Worm (Caenorhabditis elegans) whole organism, young adult: ENCODE measurements around the gene gpa-17.

Experiments used
- B0336.3 ChIP-seq: fragments of 200-800 bp; sonication (Bioruptor generic); IDR thresholded peaks from 2 replicates; pipeline ENCODE4 v1.3.6; 2022; ENCODE audit warnings: missing genetic modification characterization, missing compliant biosample characterization
- C17E4.6 ChIP-seq: fragments of 200-800 bp; sonication (Bioruptor generic); IDR thresholded peaks from 2 replicates; pipeline ENCODE4 v1.3.6; 2022; ENCODE audit warnings: missing genetic modification reagents, missing genetic modification characterization, missing compliant biosample characterization
- D2030.7 ChIP-seq: fragments of 200-800 bp; sonication (Bioruptor generic); IDR thresholded peaks from 2 replicates; pipeline ENCODE4 v1.3.6; 2022; ENCODE audit warnings: missing genetic modification reagents, missing genetic modification characterization, missing compliant biosample characterization
- F33H1.4 ChIP-seq: fragments of 200-800 bp; sonication (Bioruptor generic); IDR thresholded peaks from 2 replicates; pipeline ENCODE4 v1.3.6; 2022; ENCODE audit warnings: missing genetic modification reagents, missing genetic modification characterization, missing compliant biosample characterization
- F39B2.1 ChIP-seq: fragments of 200-800 bp; sonication (Bioruptor generic); IDR thresholded peaks from 2 replicates; pipeline ENCODE4 v1.3.6; 2022; ENCODE audit warnings: missing genetic modification reagents, missing genetic modification characterization, missing compliant biosample characterization
- F49E8.2 ChIP-seq: sonication (generic microtip); optimal IDR thresholded peaks from 3 replicates; lab custom pipeline; 2017; ENCODE audit warnings: missing genetic modification characterization, mild to moderate bottlenecking, missing compliant biosample characterization, antibody characterized with exemption, moderate library complexity; ENCODE audit not compliant: insufficient read depth
- F52B5.7 ChIP-seq: sonication (generic microtip); optimal IDR thresholded peaks from 2 replicates; lab custom pipeline; 2016; ENCODE audit warnings: mild to moderate bottlenecking, missing genetic modification characterization, missing compliant biosample characterization
- F57C9.4 ChIP-seq: sonication (generic microtip); optimal IDR thresholded peaks from 2 replicates; lab custom pipeline; 2017; ENCODE audit warnings: mild to moderate bottlenecking, missing genetic modification characterization, missing compliant biosample characterization
- T26A5.8 ChIP-seq: sonication (generic microtip); optimal IDR thresholded peaks from 2 replicates; lab custom pipeline; 2016; ENCODE audit warnings: missing genetic modification characterization, missing compliant biosample characterization
- athp-1 ChIP-seq: sonication (generic microtip); optimal IDR thresholded peaks from 2 replicates; lab custom pipeline; 2017; ENCODE audit warnings: mild to moderate bottlenecking, missing genetic modification characterization, missing compliant biosample characterization
- attf-5 ChIP-seq: fragments of 200-800 bp; sonication (Bioruptor generic); optimal IDR thresholded peaks from 2 replicates; lab custom pipeline; 2018; ENCODE audit warnings: mild to moderate bottlenecking, missing genetic modification characterization, missing compliant biosample characterization
- attf-6 ChIP-seq: fragments of 200-800 bp; sonication (Bioruptor generic); IDR thresholded peaks from 2 replicates; pipeline ENCODE4 v1.3.6; 2022; ENCODE audit warnings: missing genetic modification reagents, missing genetic modification characterization, missing compliant biosample characterization
- bed-2 ChIP-seq: fragments of 200-800 bp; sonication (Bioruptor generic); IDR thresholded peaks from 2 replicates; pipeline ENCODE4 v1.3.6; 2022; ENCODE audit warnings: missing genetic modification reagents, missing genetic modification characterization, missing compliant biosample characterization
- ceh-91 ChIP-seq: fragments of 200-800 bp; sonication (Bioruptor generic); IDR thresholded peaks from 2 replicates; pipeline ENCODE4 v1.3.6; 2022; ENCODE audit warnings: missing genetic modification reagents, missing genetic modification characterization, missing compliant biosample characterization
- die-1 ChIP-seq: sonication (generic microtip); optimal IDR thresholded peaks from 2 replicates; lab custom pipeline; 2016; ENCODE audit warnings: missing genotype, mild to moderate bottlenecking, missing genetic modification characterization, missing compliant biosample characterization
- efl-1 ChIP-seq: fragments of 150-350 bp; optimal IDR thresholded peaks from 2 replicates; lab custom pipeline; 2014; ENCODE audit warnings: missing biosample characterization, missing genetic modification reagents, missing genetic modification characterization
- egl-44 ChIP-seq: fragments of 200-800 bp; sonication (Bioruptor generic); IDR thresholded peaks from 2 replicates; pipeline ENCODE4 v1.3.6; 2022; ENCODE audit warnings: missing genetic modification reagents, missing genetic modification characterization, missing compliant biosample characterization
- hmg-20 ChIP-seq: fragments of 200-800 bp; sonication (Bioruptor generic); IDR thresholded peaks from 2 replicates; pipeline ENCODE4 v1.3.6; 2022; ENCODE audit warnings: missing genetic modification reagents, missing genetic modification characterization, missing compliant biosample characterization
- hrde-1 ChIP-seq: sonication (generic microtip); optimal IDR thresholded peaks from 2 replicates; lab custom pipeline; 2016; ENCODE audit warnings: missing genetic modification characterization, mild to moderate bottlenecking, missing compliant biosample characterization, moderate library complexity, missing genotype, missing genetic modification reagents, borderline replicate concordance
- let-607 ChIP-seq, 2 experiments: fragments of 200-800 bp in 1 of 2; sonication (Bioruptor generic) in 1 of 2; sonication (generic microtip) in 1 of 2; optimal IDR thresholded peaks; 2 replicates each; lab custom pipeline; 2016 to 2018; ENCODE audit warnings: mild to moderate bottlenecking in 2 of 2, missing compliant biosample characterization in 2 of 2, missing genetic modification characterization in 2 of 2, moderate library complexity in 2 of 2, missing genotype in 1 of 2
- lin-54 ChIP-seq: fragments of 200-800 bp; sonication (Bioruptor generic); optimal IDR thresholded peaks from 2 replicates; lab custom pipeline; 2018; ENCODE audit warnings: mild to moderate bottlenecking, missing genetic modification characterization, missing compliant biosample characterization
- lsl-1 ChIP-seq: fragments of 200-800 bp; sonication (Bioruptor generic); optimal IDR thresholded peaks from 2 replicates; lab custom pipeline; 2018; ENCODE audit warnings: mild to moderate bottlenecking, missing genetic modification characterization, moderate library complexity, missing compliant biosample characterization
- lsy-27 ChIP-seq: sonication (generic microtip); optimal IDR thresholded peaks from 2 replicates; lab custom pipeline; 2017; ENCODE audit warnings: missing genetic modification characterization, mild to moderate bottlenecking, missing compliant biosample characterization, antibody characterized with exemption, missing genotype, borderline replicate concordance; ENCODE audit not compliant: insufficient read depth
- madf-6 ChIP-seq: fragments of 200-800 bp; sonication (Bioruptor generic); IDR thresholded peaks from 2 replicates; pipeline ENCODE4 v1.3.6; 2022; ENCODE audit warnings: missing genetic modification reagents, missing genetic modification characterization, missing compliant biosample characterization
- madf-8 ChIP-seq: fragments of 200-800 bp; sonication (Bioruptor generic); conservative IDR thresholded peaks from 2 replicates; pipeline ENCODE4 v1.3.6; 2022; ENCODE audit warnings: missing genetic modification reagents, missing genetic modification characterization, missing compliant biosample characterization
- mcd-1 ChIP-seq: fragments of 200-800 bp; sonication (Bioruptor generic); IDR thresholded peaks from 2 replicates; pipeline ENCODE4 v1.3.6; 2022; ENCODE audit warnings: missing genetic modification reagents, missing genetic modification characterization, missing compliant biosample characterization
- mes-4 ChIP-seq: sonication (generic microtip); optimal IDR thresholded peaks from 2 replicates; lab custom pipeline; 2016; ENCODE audit warnings: missing genotype, missing genetic modification characterization, missing compliant biosample characterization
- nfya-2 ChIP-seq: fragments of 200-800 bp; sonication (Bioruptor generic); IDR thresholded peaks from 2 replicates; pipeline ENCODE4 v1.3.6; 2022; ENCODE audit warnings: missing genetic modification reagents, missing genetic modification characterization, missing compliant biosample characterization
- nfyb-1 ChIP-seq: fragments of 200-800 bp; sonication (Bioruptor generic); IDR thresholded peaks from 2 replicates; pipeline ENCODE4 v1.3.6; 2022; ENCODE audit warnings: missing genetic modification reagents, missing genetic modification characterization, missing compliant biosample characterization
- nhr-120 ChIP-seq: fragments of 200-800 bp; sonication (Bioruptor generic); IDR thresholded peaks from 2 replicates; pipeline ENCODE4 v1.3.6; 2022; ENCODE audit warnings: missing genetic modification characterization, missing compliant biosample characterization
- nhr-90 ChIP-seq: sonication (generic microtip); optimal IDR thresholded peaks from 2 replicates; lab custom pipeline; 2016; ENCODE audit warnings: missing genotype, mild to moderate bottlenecking, missing genetic modification characterization, missing compliant biosample characterization
- pha-4 ChIP-seq: fragments of 150-350 bp; sonication (generic microtip); optimal IDR thresholded peaks from 2 replicates; lab custom pipeline; 2014; ENCODE audit warnings: missing biosample characterization, missing genetic modification reagents, missing genetic modification characterization
- rcor-1 ChIP-seq: fragments of 200-800 bp; sonication (Bioruptor generic); IDR thresholded peaks from 2 replicates; pipeline ENCODE4 v1.3.6; 2022; ENCODE audit warnings: missing genetic modification reagents, missing genetic modification characterization, missing compliant biosample characterization
- sdz-38 ChIP-seq: sonication (generic microtip); optimal IDR thresholded peaks from 2 replicates; lab custom pipeline; 2016; ENCODE audit warnings: missing genotype, missing genetic modification characterization, missing compliant biosample characterization
- sea-2 ChIP-seq: fragments of 200-800 bp; sonication (Bioruptor generic); IDR thresholded peaks from 2 replicates; pipeline ENCODE4 v1.3.6; 2022; ENCODE audit warnings: missing genetic modification characterization, missing compliant biosample characterization
- snpc-1.1 ChIP-seq: sonication (generic microtip); optimal IDR thresholded peaks from 2 replicates; lab custom pipeline; 2017; ENCODE audit warnings: missing genetic modification characterization, mild to moderate bottlenecking, missing compliant biosample characterization, antibody characterized with exemption, moderate library complexity, missing genotype, missing genetic modification reagents; ENCODE audit not compliant: insufficient read depth
- snpc-3.4 ChIP-seq: sonication (generic microtip); optimal IDR thresholded peaks from 2 replicates; lab custom pipeline; 2017; ENCODE audit warnings: missing genetic modification characterization, mild to moderate bottlenecking, missing compliant biosample characterization, antibody characterized with exemption, moderate library complexity, missing genotype, missing genetic modification reagents
- tlf-1 ChIP-seq: fragments of 200-800 bp; sonication (Bioruptor generic); optimal IDR thresholded peaks from 2 replicates; lab custom pipeline; 2018; ENCODE audit warnings: mild to moderate bottlenecking, missing genetic modification characterization, missing compliant biosample characterization
- unc-130 ChIP-seq: sonication (generic microtip); optimal IDR thresholded peaks from 2 replicates; lab custom pipeline; 2016; ENCODE audit warnings: missing genetic modification reagents, missing genetic modification characterization, missing compliant biosample characterization
- xnd-1 ChIP-seq: sonication (generic microtip); optimal IDR thresholded peaks from 2 replicates; lab custom pipeline; 2016; ENCODE audit warnings: missing genotype, missing genetic modification reagents, missing genetic modification characterization, missing compliant biosample characterization
- ztf-18 ChIP-seq: sonication (generic microtip); optimal IDR thresholded peaks from 2 replicates; lab custom pipeline; 2016; ENCODE audit warnings: missing genotype, mild to moderate bottlenecking, missing genetic modification characterization, missing compliant biosample characterization
- ztf-25 ChIP-seq: fragments of 200-800 bp; sonication (Bioruptor generic); IDR thresholded peaks from 2 replicates; pipeline ENCODE4 v1.3.6; 2022; ENCODE audit warnings: missing genetic modification reagents, missing genetic modification characterization, missing compliant biosample characterization

Gene gpa-17

DNA sequence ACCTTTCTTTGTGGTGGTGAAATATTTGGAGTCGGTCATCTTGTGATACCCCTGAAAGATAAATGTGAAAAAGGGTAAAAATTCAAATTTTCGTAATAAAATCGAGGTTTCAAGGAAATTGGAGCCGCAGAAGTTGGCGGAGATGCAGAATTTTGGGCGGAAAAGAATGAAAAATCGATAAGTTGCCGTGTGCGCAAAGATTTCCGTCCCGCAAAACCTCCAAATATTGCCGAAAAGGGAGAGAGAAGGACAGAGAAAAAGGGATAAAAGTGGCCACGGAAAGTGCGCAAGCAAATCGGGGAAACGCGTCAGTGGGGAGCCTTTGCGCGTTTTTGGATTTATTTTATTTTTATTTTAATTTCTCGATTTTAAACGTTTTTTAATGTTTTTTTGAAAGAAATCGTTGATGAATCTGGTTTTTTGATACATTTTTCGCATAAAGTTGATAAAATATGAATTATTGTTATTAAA, 10.7 kb downstream of the gpa-17 start, which contains the start of gene apb-1 (continued):
- TF ChIP-seq attf-6 (GFP tag; lab: Robert Waterston, UW) (0 out of 2 replicates have a peak, but pooled peaks have one; percentile 55), madf-6 (peak; percentile 93), rcor-1 (GFP tag; lab: Robert Waterston, UW) (peak; percentile 92), T26A5.8 (tag; lab: Kevin White, UChicago) (no peak), sdz-38 (no peak), mcd-1 (GFP tag; lab: Robert Waterston, UW) (peak; percentile 93), lsl-1 (peak; percentile 79), attf-5 (GFP tag; lab: Kevin White, UChicago) (peak; percentile 91)

DNA sequence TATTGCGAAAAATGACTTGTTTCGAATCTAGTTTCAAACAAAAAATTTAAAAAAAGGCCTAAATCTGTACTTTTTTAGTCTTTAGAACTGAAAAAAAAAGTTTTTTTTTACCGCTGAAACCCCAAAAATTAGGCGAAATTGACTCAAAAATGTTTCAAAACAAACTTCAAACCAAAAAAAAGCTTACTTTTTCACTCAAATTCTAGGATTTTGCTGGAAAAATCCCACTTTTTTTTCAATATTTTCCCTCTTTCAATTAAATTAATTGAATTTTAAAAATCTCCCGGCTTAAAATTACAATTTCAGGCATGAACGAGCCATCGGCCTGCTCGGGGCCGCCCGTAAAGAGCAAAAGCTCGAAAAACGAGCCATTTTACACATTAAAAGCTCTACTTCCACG, 11.4 kb downstream of the gpa-17 start, which contains the start of gene mdt-19:
Gene mdt-19, plus strand, starts transcription at position 301 of the 400 bp plus-strand sequence.
- no peak for TF ChIP-seq F52B5.7

DNA sequence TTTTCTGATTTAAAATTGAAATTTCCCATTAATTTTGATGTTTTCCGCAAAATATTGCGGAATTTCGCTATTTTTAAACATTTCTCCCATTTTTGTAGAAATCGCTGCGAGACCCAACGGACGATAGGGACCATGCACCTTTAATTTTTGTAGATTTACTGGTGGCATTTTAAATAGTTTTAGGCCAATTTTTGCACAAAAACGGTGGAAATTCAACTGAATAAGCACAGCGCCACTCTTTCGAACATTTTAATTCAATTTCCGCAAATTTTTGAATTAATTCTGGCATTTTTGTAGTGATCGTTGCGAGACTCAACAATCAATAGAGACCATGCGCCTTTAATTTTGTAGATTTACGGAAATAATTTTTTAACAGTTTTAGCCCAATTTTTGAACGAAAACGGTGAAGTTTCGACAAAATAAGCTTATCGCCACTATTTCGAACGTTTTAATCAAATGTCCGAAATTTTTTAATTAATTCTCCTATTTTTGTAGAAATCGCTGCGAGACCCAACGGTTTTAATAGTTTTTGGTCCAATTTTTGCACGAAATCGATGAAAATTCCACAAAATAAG, 12.2 kb downstream of the gpa-17 start:
- TF ChIP-seq xnd-1 (tag; lab: Kevin White, UChicago) (peak; percentile 77), hmg-20 (GFP tag; lab: Robert Waterston, UW) (no peak), ztf-25 (GFP tag; lab: Robert Waterston, UW) (no peak), bed-2 (GFP tag; lab: Robert Waterston, UW) (no peak), D2030.7 (GFP tag; lab: Robert Waterston, UW) (peak; percentile 53), mcd-1 (GFP tag; lab: Robert Waterston, UW) (peak; percentile 44; the same call in 1 of the 2 replicates), nfyb-1 (GFP tag; lab: Robert Waterston, UW) (peak; percentile 61; the same call in 1 of the 2 replicates), snpc-1.1 (tag; lab: Kevin White, UChicago) (peak; percentile 26), sea-2 (no peak), die-1 (no peak), ceh-91 (GFP tag; lab: Robert Waterston, UW) (peak; percentile 56), egl-44 (GFP tag; lab: Robert Waterston, UW) (no peak), nhr-120 (GFP tag; lab: Robert Waterston, UW) (no peak), ztf-18 (peak; percentile 85), unc-130 (no peak), F57C9.4 (no peak), athp-1 (tag; lab: Kevin White, UChicago) (peak; percentile 26), lin-54 (GFP tag; lab: Kevin White, UChicago) (peak; percentile 64), C17E4.6 (GFP tag; lab: Robert Waterston, UW) (0 out of 2 replicates have a peak, but pooled peaks have one; percentile 26), let-607 (tag; optimal IDR thresholded peaks at IDR 0.05; lab: Kevin White, UChicago) (no peak), efl-1 (GFP tag; lab: Kevin White, UChicago) (peak; percentile 19), F33H1.4 (GFP tag; lab: Robert Waterston, UW) (peak; percentile 92), F49E8.2 (peak; percentile 10), tlf-1 (GFP tag; lab: Kevin White, UChicago) (peak; percentile 41), B0336.3 (GFP tag; lab: Robert Waterston, UW) (peak; percentile 65; the same call in 1 of the 2 replicates), F39B2.1 (GFP tag; lab: Robert Waterston, UW) (no peak), madf-8 (GFP tag; lab: Robert Waterston, UW) (peak; percentile 64), mes-4 (tag; lab: Kevin White, UChicago) (no peak), lsy-27 (tag; lab: Kevin White, UChicago) (no peak), pha-4 (tag; lab: Kevin White, UChicago) (no peak), hrde-1 (peak; percentile 53), lsl-1 (peak; percentile 97), nhr-90 (no peak), snpc-3.4 (tag; lab: Kevin White, UChicago) (peak; percentile 72), nfya-2 (GFP tag; lab: Robert Waterston, UW) (no peak), madf-6 (peak; percentile 83), F52B5.7 (no peak), rcor-1 (GFP tag; lab: Robert Waterston, UW) (peak; percentile 33; the same call in 1 of the 2 replicates)
- TF ChIP-seq, all 124 proteins: peak for 21
